Fruit fly (Drosophila melanogaster) S2 (cell line): Measurements from ENCODE around the gene Fcp3C.

Experiments
- CG8478 ChIP-seq: fragments of >200 bp; optimal IDR thresholded peaks from 2 replicates; lab custom pipeline; 2018
- CTCF ChIP-seq, 2 experiments: fragments of >200 bp; optimal IDR thresholded peaks; 2 replicates each; lab custom pipeline; 2018

- TF ChIP-seq CTCF (optimal IDR thresholded peaks at IDR 0.05; lab: Kevin White, UChicago) (no peak), CG8478 (lab: Kevin White, UChicago) (no peak)
Measured at dm6 chrX:3186550-3186949, 12.3 kb upstream of the Fcp3C start.
